Worm (Caenorhabditis elegans) whole organism, L4 larva: Measurements from ENCODE around the gene tpp-2.

ENCODE experiments used
- F10B5.3 ChIP-seq: sonication (generic microtip); optimal IDR thresholded peaks from 2 replicates; lab custom pipeline; 2016; ENCODE audit warnings: mild to moderate bottlenecking, missing genetic modification characterization, missing compliant biosample characterization
- F37D6.2 ChIP-seq: sonication (generic microtip); optimal IDR thresholded peaks from 2 replicates; lab custom pipeline; 2016; ENCODE audit warnings: mild to moderate bottlenecking, missing genetic modification characterization, missing compliant biosample characterization
- T26A8.4 ChIP-seq: fragments of 200-800 bp; sonication (Bioruptor generic); IDR thresholded peaks from 2 replicates; pipeline ENCODE4 v1.3.6; 2022; ENCODE audit warnings: missing genetic modification characterization, missing compliant biosample characterization
- ZK337.2 ChIP-seq: fragments of 200-800 bp; sonication (Bioruptor generic); IDR thresholded peaks from 2 replicates; pipeline ENCODE4 v1.3.6; 2022; ENCODE audit warnings: missing genetic modification reagents, missing genetic modification characterization, missing compliant biosample characterization
- aha-1 ChIP-seq: fragments of 150-350 bp; peaks from one replicate; lab custom pipeline; 2014; ENCODE audit warnings: missing biosample characterization, missing genetic modification characterization
- ceh-28 ChIP-seq: fragments of 150-350 bp; optimal IDR thresholded peaks from 2 replicates; lab custom pipeline; 2014; ENCODE audit warnings: missing biosample characterization, missing genetic modification reagents, missing genetic modification characterization
- ceh-44 ChIP-seq: fragments of 200-800 bp; sonication (Bioruptor generic); IDR thresholded peaks from 2 replicates; pipeline ENCODE4 v1.3.6; 2022; ENCODE audit warnings: missing genetic modification reagents, missing genetic modification characterization, missing compliant biosample characterization
- ceh-82 ChIP-seq: sonication (generic microtip); optimal IDR thresholded peaks from 2 replicates; lab custom pipeline; 2017; ENCODE audit warnings: missing biosample characterization, missing genetic modification characterization
- ctbp-1 ChIP-seq: fragments of 200-800 bp; sonication (Bioruptor generic); IDR thresholded peaks from 2 replicates; pipeline ENCODE4 v1.3.6; 2022; ENCODE audit warnings: missing genetic modification reagents, missing genetic modification characterization, missing compliant biosample characterization
- daf-16 ChIP-seq, 3 experiments: sonication (generic microtip); optimal IDR thresholded peaks; 2 replicates each; lab custom pipeline; 2016 to 2017; ENCODE audit warnings: missing genetic modification characterization in 3 of 3, missing genetic modification reagents in 3 of 3, mild to moderate bottlenecking in 2 of 3, missing compliant biosample characterization in 2 of 3, missing biosample characterization in 1 of 3, moderate library complexity in 1 of 3
- egl-43 ChIP-seq: fragments of 200-800 bp; sonication (Bioruptor generic); IDR thresholded peaks from 2 replicates; pipeline ENCODE4 v1.3.6; 2022; ENCODE audit warnings: missing genetic modification reagents, missing genetic modification characterization, missing compliant biosample characterization
- fos-1 ChIP-seq: fragments of 150-350 bp; optimal IDR thresholded peaks from 2 replicates; lab custom pipeline; 2014; ENCODE audit warnings: missing biosample characterization, missing genetic modification characterization
- hif-1 ChIP-seq, 2 experiments: sonication (generic microtip); optimal IDR thresholded peaks; 2 replicates each; lab custom pipeline; 2016 to 2017; ENCODE audit warnings: missing compliant biosample characterization in 2 of 2, missing genetic modification characterization in 2 of 2, missing genetic modification reagents in 2 of 2, missing genotype in 2 of 2, mild to moderate bottlenecking in 1 of 2
- hlh-11 ChIP-seq: fragments of 200-800 bp; sonication (Bioruptor generic); optimal IDR thresholded peaks from 2 replicates; lab custom pipeline; 2018; ENCODE audit warnings: mild to moderate bottlenecking, missing genetic modification characterization, missing compliant biosample characterization
- hlh-30 ChIP-seq: sonication (generic microtip); optimal IDR thresholded peaks from 2 replicates; lab custom pipeline; 2017; ENCODE audit warnings: antibody characterized with exemption, mild to moderate bottlenecking, missing genetic modification characterization, missing compliant biosample characterization; ENCODE audit not compliant: insufficient read depth
- lir-3 ChIP-seq: sonication (generic microtip); optimal IDR thresholded peaks from 2 replicates; lab custom pipeline; 2016; ENCODE audit warnings: mild to moderate bottlenecking, missing genetic modification characterization, missing compliant biosample characterization
- lsy-2 ChIP-seq, 2 experiments: fragments of 150-350 bp in 1 of 2; sonication (generic microtip) in 1 of 2; optimal IDR thresholded peaks; 2 replicates each; lab custom pipeline; 2014 to 2017; ENCODE audit warnings: missing biosample characterization in 2 of 2, missing genetic modification characterization in 2 of 2
- nhr-102 ChIP-seq: sonication (generic microtip); optimal IDR thresholded peaks from 2 replicates; lab custom pipeline; 2016; ENCODE audit warnings: mild to moderate bottlenecking, missing genetic modification characterization, moderate library complexity, missing compliant biosample characterization
- nhr-111 ChIP-seq: fragments of 200-800 bp; sonication (Bioruptor generic); optimal IDR thresholded peaks from 2 replicates; lab custom pipeline; 2018; ENCODE audit warnings: mild to moderate bottlenecking, missing genetic modification characterization, missing compliant biosample characterization
- nhr-48 ChIP-seq: sonication (generic microtip); optimal IDR thresholded peaks from 2 replicates; lab custom pipeline; 2016; ENCODE audit warnings: mild to moderate bottlenecking, missing genetic modification characterization, missing compliant biosample characterization
- nhr-76 ChIP-seq: fragments of 150-350 bp; optimal IDR thresholded peaks from 2 replicates; lab custom pipeline; 2014; ENCODE audit warnings: missing biosample characterization, missing genetic modification characterization
- nhr-77 ChIP-seq: fragments of 150-350 bp; optimal IDR thresholded peaks from 2 replicates; lab custom pipeline; 2014; ENCODE audit warnings: missing biosample characterization, missing genetic modification characterization
- pqm-1 ChIP-seq: sonication (generic microtip); optimal IDR thresholded peaks from 2 replicates; lab custom pipeline; 2017; ENCODE audit warnings: missing biosample characterization, missing genetic modification characterization
- set-16 ChIP-seq: fragments of 200-800 bp; sonication (Bioruptor generic); IDR thresholded peaks from 2 replicates; pipeline ENCODE4 v1.3.6; 2022; ENCODE audit warnings: missing genetic modification reagents, missing genetic modification characterization, missing compliant biosample characterization
- snpc-4 ChIP-seq: fragments of 150-350 bp; optimal IDR thresholded peaks from 2 replicates; lab custom pipeline; 2014; ENCODE audit warnings: missing biosample characterization, missing genetic modification characterization
- spr-1 ChIP-seq: sonication (generic microtip); optimal IDR thresholded peaks from 2 replicates; lab custom pipeline; 2016; ENCODE audit warnings: mild to moderate bottlenecking, missing genetic modification characterization, missing compliant biosample characterization
- tag-97 ChIP-seq: fragments of 200-800 bp; sonication (Bioruptor generic); IDR thresholded peaks from 2 replicates; pipeline ENCODE4 v1.3.6; 2022; ENCODE audit warnings: missing genetic modification characterization, missing compliant biosample characterization
- unc-130 ChIP-seq: sonication (generic microtip); optimal IDR thresholded peaks from 2 replicates; lab custom pipeline; 2016; ENCODE audit warnings: missing genetic modification reagents, missing genetic modification characterization, missing compliant biosample characterization
- unc-62 ChIP-seq, 3 experiments: fragments of 150-350 bp in 1 of 3; sonication (generic microtip); optimal IDR thresholded peaks in 2 of 3; peaks in 1 of 3; 1 replicate in 1 of 3; 2 replicates in 2 of 3; lab custom pipeline; 2014 to 2017; ENCODE audit warnings: missing biosample characterization in 3 of 3, missing genetic modification characterization in 3 of 3, missing genetic modification reagents in 3 of 3, missing genotype in 1 of 3
- vab-7 ChIP-seq: fragments of 200-800 bp; sonication (Bioruptor generic); IDR thresholded peaks from 2 replicates; pipeline ENCODE4 v1.3.6; 2022; ENCODE audit warnings: missing genetic modification reagents, missing genetic modification characterization, missing compliant biosample characterization
- zfp-2 ChIP-seq: sonication (generic microtip); optimal IDR thresholded peaks from 2 replicates; lab custom pipeline; 2016; ENCODE audit warnings: mild to moderate bottlenecking, missing genetic modification characterization, missing compliant biosample characterization
- zip-2 ChIP-seq: fragments of 150-350 bp; optimal IDR thresholded peaks from 2 replicates; lab custom pipeline; 2014; ENCODE audit warnings: missing biosample characterization, missing genetic modification characterization
- ztf-11 ChIP-seq: fragments of 150-350 bp; optimal IDR thresholded peaks from 2 replicates; lab custom pipeline; 2014; ENCODE audit warnings: missing biosample characterization, missing genetic modification characterization

Gene tpp-2

ce11 chrII:6116701-6117100, 19.3 kb upstream of the tpp-2 start:
- TF ChIP-seq aha-1 (tag; lab: Kevin White, UChicago) (peak; percentile 88), egl-43 (GFP tag; lab: Robert Waterston, UW) (no peak)

ce11 chrII:6115283-6115682, 17.9 kb upstream of the tpp-2 start:
- peak in 1 of 2 experiments; percentile 81 for TF ChIP-seq unc-62 (GFP tag; optimal IDR thresholded peaks at IDR 0.05 in 1 of 2; lab: Kevin White, UChicago)
- no peak for TF ChIP-seq unc-62 (tag; optimal IDR thresholded peaks at IDR 0.05; lab: Kevin White, UChicago)
- no peak for TF ChIP-seq nhr-111 (GFP tag; lab: Kevin White, UChicago)
- TF ChIP-seq nhr-48 (tag; lab: Kevin White, UChicago): no peak
- TF ChIP-seq snpc-4 (tag; lab: Kevin White, UChicago): no peak

- TF ChIP-seq zfp-2 (tag; lab: Kevin White, UChicago): no peak
- no peak for TF ChIP-seq hlh-30 (tag; lab: Kevin White, UChicago)
- no peak for TF ChIP-seq F37D6.2 (tag; lab: Kevin White, UChicago)
- TF ChIP-seq ctbp-1 (GFP tag; lab: Robert Waterston, UW): 0 out of 2 replicates have a peak, but pooled peaks have one; percentile 23
- TF ChIP-seq aha-1 (tag; lab: Kevin White, UChicago): peak; percentile 17
- 0 out of 2 replicates have a peak, but pooled peaks have one; percentile 25 for TF ChIP-seq T26A8.4 (GFP tag; lab: Robert Waterston, UW)
Measured at ce11 chrII:6113842-6114441, 16.5 kb upstream of the tpp-2 start.

- TF ChIP-seq ztf-11 (tag; lab: Kevin White, UChicago) (no peak), fos-1 (tag; lab: Kevin White, UChicago) (no peak), lsy-2 (tag; optimal IDR thresholded peaks at IDR 0.05; lab: Kevin White, UChicago) (peak in 1 of 2 experiments; percentile 4), unc-130 (GFP tag; lab: Kevin White, UChicago) (peak; percentile 70)
Measured at ce11 chrII:6113187-6113586, 15.8 kb upstream of the tpp-2 start, which contains the start of gene heri-1. TSS of gene heri-1 (minus strand) at chrII:6113194.

ce11 chrII:6109989-6110388, 12.6 kb upstream of the tpp-2 start:
- no peak for TF ChIP-seq nhr-77 (tag; lab: Kevin White, UChicago)
- TF ChIP-seq zip-2 (tag; lab: Kevin White, UChicago): no peak

- no peak for TF ChIP-seq vab-7 (GFP tag; lab: Robert Waterston, UW)
- TF ChIP-seq aha-1 (tag; lab: Kevin White, UChicago): peak; percentile 90
- no peak for TF ChIP-seq ceh-28 (tag; lab: Kevin White, UChicago)
- TF ChIP-seq spr-1 (tag; lab: Kevin White, UChicago): no peak
- TF ChIP-seq tag-97 (GFP tag; lab: Robert Waterston, UW): no peak
- TF ChIP-seq ZK337.2 (GFP tag; lab: Robert Waterston, UW): no peak
Measured at ce11 chrII:6107773-6108172, 10.4 kb upstream of the tpp-2 start.

- TF ChIP-seq unc-62 (GFP tag; optimal IDR thresholded peaks at IDR 0.05 in 1 of 2; lab: Kevin White, UChicago) (peak in 1 of 2 experiments; percentile 94), unc-62 (tag; optimal IDR thresholded peaks at IDR 0.05; lab: Kevin White, UChicago) (no peak), lir-3 (no peak)
Measured at ce11 chrII:6103986-6104385, 6.6 kb upstream of the tpp-2 start.

ce11 chrII:6101475-6101874, 4.1 kb upstream of the tpp-2 start:
- TF ChIP-seq F10B5.3 (tag; lab: Kevin White, UChicago): no peak
- no peak for TF ChIP-seq daf-16 (GFP tag; optimal IDR thresholded peaks at IDR 0.05; lab: Kevin White, UChicago)
- TF ChIP-seq daf-16 (tag; optimal IDR thresholded peaks at IDR 0.05; lab: Kevin White, UChicago): no peak
- no peak for TF ChIP-seq nhr-102 (tag; lab: Kevin White, UChicago)
- TF ChIP-seq aha-1 (tag; lab: Kevin White, UChicago): no peak
- TF ChIP-seq set-16 (GFP tag; lab: Robert Waterston, UW): no peak
- no peak for TF ChIP-seq ceh-44 (GFP tag; lab: Robert Waterston, UW)
- TF ChIP-seq hlh-11 (tag; lab: Kevin White, UChicago): no peak
- no peak for TF ChIP-seq hif-1 (tag; optimal IDR thresholded peaks at IDR 0.05; lab: Kevin White, UChicago)
- no peak for TF ChIP-seq nhr-76 (tag; lab: Kevin White, UChicago)
- no peak for TF ChIP-seq pqm-1 (tag; lab: Kevin White, UChicago)
- TF ChIP-seq ceh-82 (tag; lab: Kevin White, UChicago): no peak
